Fruit fly (Drosophila melanogaster): ENCODE measurements around the gene eIF4E1.

dm6 chr3L:9423757-9424527 lies 21.7 kb upstream of the eIF4E1 start:
- TF ChIP-seq CG8478 (optimal IDR thresholded peaks at IDR 0.05) (no peak), CTCF (optimal IDR thresholded peaks at IDR 0.05) (no peak)
